Fruit fly (Drosophila melanogaster): ENCODE results near the gene CkIIalpha-i3.
A peak's percentile ranks its signal among the peaks of the same experiment; 100 is the strongest.

CkIIalpha-i3 gene

dm6 chr3L:748329-749198 is 38.2 kb upstream of the CkIIalpha-i3 start (continued):
- no peak for TF ChIP-seq OdsH (GFP tag; optimal IDR thresholded peaks at IDR 0.05)
- TF ChIP-seq cyc (GFP tag; optimal IDR thresholded peaks at IDR 0.05): no peak
- TF ChIP-seq CG11294 (GFP tag; IDR thresholded peaks at IDR 0.05): no peak
- no peak for TF ChIP-seq CG11902 (GFP tag; optimal IDR thresholded peaks at IDR 0.05)
- no peak for TF ChIP-seq topi (GFP tag; optimal IDR thresholded peaks at IDR 0.05)
- TF ChIP-seq CG6854 (GFP tag; optimal IDR thresholded peaks at IDR 0.05): no peak
- no peak for TF ChIP-seq CG34406 (GFP tag; optimal IDR thresholded peaks at IDR 0.05)
- TF ChIP-seq CG6808 (GFP tag; optimal IDR thresholded peaks at IDR 0.05): no peak
- peak; percentile 8; the same call in 1 of the 3 replicates for TF ChIP-seq CG6163 (GFP tag; IDR thresholded peaks at IDR 0.05)
- peak; percentile 38 for TF ChIP-seq CG15336 (GFP tag; IDR thresholded peaks at IDR 0.05)
- TF ChIP-seq Eip93F (GFP tag; optimal IDR thresholded peaks at IDR 0.05): no peak
- no peak for TF ChIP-seq net (GFP tag; optimal IDR thresholded peaks at IDR 0.05)
- peak in 1 of 2 experiments; percentile 53 for TF ChIP-seq ss (GFP tag; optimal IDR thresholded peaks at IDR 0.05)
- TF ChIP-seq Sox14 (GFP tag; optimal IDR thresholded peaks at IDR 0.05): no peak
- TF ChIP-seq Eip78C (GFP tag): peak; percentile 63
- no peak for TF ChIP-seq pdm3 (GFP tag; optimal IDR thresholded peaks at IDR 0.05)
- no peak for TF ChIP-seq salr (GFP tag; optimal IDR thresholded peaks at IDR 0.05)
- TF ChIP-seq spab (GFP tag; optimal IDR thresholded peaks at IDR 0.05): no peak
- TF ChIP-seq Sox15 (GFP tag; optimal IDR thresholded peaks at IDR 0.05): no peak
- TF ChIP-seq CG10669 (GFP tag; optimal IDR thresholded peaks at IDR 0.05): peak; percentile 33
- TF ChIP-seq Eip75B (GFP tag; optimal IDR thresholded peaks at IDR 0.05): no peak
- TF ChIP-seq Ets21C (GFP tag; optimal IDR thresholded peaks at IDR 0.05): no peak
- no peak for TF ChIP-seq CG6276 (GFP tag; optimal IDR thresholded peaks at IDR 0.05)
- no peak for TF ChIP-seq CG4318 (GFP tag; optimal IDR thresholded peaks at IDR 0.05)
- TF ChIP-seq CG9139 (GFP tag; optimal IDR thresholded peaks at IDR 0.05): peak; percentile 37

- TF ChIP-seq salr (GFP tag; optimal IDR thresholded peaks at IDR 0.05) (no peak), CG6163 (GFP tag; IDR thresholded peaks at IDR 0.05) (0 out of 3 replicates have a peak, but pooled peaks have one; percentile 17)
Measured at dm6 chr3L:747716-748328, 37.4 kb upstream of the CkIIalpha-i3 start.

- TF ChIP-seq Hr4 (GFP tag; optimal IDR thresholded peaks at IDR 0.05) (no peak), CG6792 (GFP tag; optimal IDR thresholded peaks at IDR 0.05) (no peak), Smox (GFP tag; optimal IDR thresholded peaks at IDR 0.05) (no peak), CG11294 (GFP tag; IDR thresholded peaks at IDR 0.05) (no peak), dac (GFP tag; optimal IDR thresholded peaks at IDR 0.05) (no peak), acj6 (GFP tag; optimal IDR thresholded peaks at IDR 0.05) (peak; percentile 21), CG8632 (GFP tag; optimal IDR thresholded peaks at IDR 0.05) (peak; percentile 31), fd85E (GFP tag; optimal IDR thresholded peaks at IDR 0.05) (no peak), spab (GFP tag; optimal IDR thresholded peaks at IDR 0.05) (peak; percentile 10), OdsH (GFP tag; optimal IDR thresholded peaks at IDR 0.05) (peak; percentile 29), Ets96B (tag; optimal IDR thresholded peaks at IDR 0.05) (peak; percentile 43), pdm3 (GFP tag; optimal IDR thresholded peaks at IDR 0.05) (peak; percentile 30), dsx (GFP tag; optimal IDR thresholded peaks at IDR 0.05; ENCODE audit: poor library complexity, severe bottlenecking) (peak; percentile 37), CG11762 (GFP tag; optimal IDR thresholded peaks at IDR 0.05; ENCODE audit: insufficient read depth) (no peak), CG6163 (GFP tag; IDR thresholded peaks at IDR 0.05) (no peak), CG6808 (GFP tag; optimal IDR thresholded peaks at IDR 0.05) (peak; percentile 10), CG3032 (tag; optimal IDR thresholded peaks at IDR 0.05) (peak; percentile 8), svp (GFP tag) (peak; percentile 33), Sox102F (GFP tag; optimal IDR thresholded peaks at IDR 0.05) (no peak), Eip78C (GFP tag) (peak; percentile 42), ss (GFP tag; optimal IDR thresholded peaks at IDR 0.05) (peak in 1 of 2 experiments; percentile 10), Hr38 (GFP tag; optimal IDR thresholded peaks at IDR 0.05) (no peak), Met (GFP tag; optimal IDR thresholded peaks at IDR 0.05) (no peak), salr (GFP tag; optimal IDR thresholded peaks at IDR 0.05) (no peak), CG10669 (GFP tag; optimal IDR thresholded peaks at IDR 0.05) (peak; percentile 34), Hr39 (GFP tag; optimal IDR thresholded peaks at IDR 0.05) (no peak), fd59A (GFP tag; optimal IDR thresholded peaks at IDR 0.05) (peak; percentile 34)
Measured at dm6 chr3L:747008-747407, 36.6 kb upstream of the CkIIalpha-i3 start.

All from whole organism, prepupa.